Fruit fly (Drosophila melanogaster) Kc167 (cell line): ENCODE measurements around the gene CG3556.

Source experiments
- Myc ChIP-seq: fragments of >200 bp; optimal IDR thresholded peaks from 2 replicates; lab custom pipeline; 2017; ENCODE audit warnings: missing external identifiers
- Sin3A ChIP-seq: fragments of >200 bp; optimal IDR thresholded peaks from 2 replicates; lab custom pipeline; 2018; ENCODE audit warnings: missing external identifiers
- h ChIP-seq: fragments of >200 bp; optimal IDR thresholded peaks from 3 replicates; lab custom pipeline; 2018; ENCODE audit warnings: missing external identifiers
- insv ChIP-seq: fragments of >200 bp; optimal IDR thresholded peaks from 3 replicates; lab custom pipeline; 2018; ENCODE audit warnings: missing external identifiers
- psq ChIP-seq: fragments of >200 bp; optimal IDR thresholded peaks from 2 replicates; lab custom pipeline; 2017; ENCODE audit warnings: missing external identifiers
- ttk ChIP-seq: sonication (Bioruptor generic); optimal IDR thresholded peaks from 2 replicates; lab custom pipeline; 2017; ENCODE audit warnings: missing external identifiers

CG3556 gene

dm6 chrX:4542353-4542752 lies 12.3 kb downstream of the CG3556 start, which contains the start of gene CG3568:
CG3568 (plus strand) TSS chrX:4542630.
- TF ChIP-seq psq (lab: Kevin White, UChicago) (no peak), Sin3A (no peak), Myc (lab: Kevin White, UChicago) (no peak), h (lab: Kevin White, UChicago) (no peak), ttk (lab: Kevin White, UChicago) (no peak), insv (no peak)

dm6 chrX:4548611-4549120 lies 18.6 kb downstream of the CG3556 start, which contains the start of the genes Usf and CG15912:
Usf (minus strand) TSS chrX:4548794.
CG15912 (plus strand) TSS chrX:4549070.
- TF ChIP-seq h (lab: Kevin White, UChicago), result no peak
- no peak for TF ChIP-seq insv
- no peak for TF ChIP-seq Myc (lab: Kevin White, UChicago)
- TF ChIP-seq Sin3A, result no peak
- no peak for TF ChIP-seq ttk (lab: Kevin White, UChicago)
- TF ChIP-seq psq (lab: Kevin White, UChicago), result no peak

- no peak for TF ChIP-seq h (lab: Kevin White, UChicago)
- TF ChIP-seq psq (lab: Kevin White, UChicago), result no peak
- no peak for TF ChIP-seq Sin3A
- TF ChIP-seq Myc (lab: Kevin White, UChicago), result no peak
- no peak for TF ChIP-seq insv
- TF ChIP-seq ttk (lab: Kevin White, UChicago), result no peak
These were observed 21.7 kb downstream of the CG3556 start, which contains the start of the genes CG11436 and CG3527 for dm6 chrX:4551717-4552116. CG11436 (minus strand) TSS chrX:4551878. CG3527 (plus strand) TSS chrX:4551973.

- TF ChIP-seq insv, result no peak
- no peak for TF ChIP-seq psq (lab: Kevin White, UChicago)
- no peak for TF ChIP-seq Sin3A
- no peak for TF ChIP-seq Myc (lab: Kevin White, UChicago)
- TF ChIP-seq ttk (lab: Kevin White, UChicago), result no peak
These were observed 24.0 kb downstream of the CG3556 start, which contains the start of gene CG11444 for dm6 chrX:4553999-4554398. CG11444 (minus strand) TSS chrX:4554398.

dm6 chrX:4554718-4555117 lies 24.7 kb downstream of the CG3556 start:
- TF ChIP-seq ttk (lab: Kevin White, UChicago) (no peak), Sin3A (no peak), insv (no peak), Myc (lab: Kevin White, UChicago) (no peak), psq (lab: Kevin White, UChicago) (no peak), h (lab: Kevin White, UChicago) (no peak)

dm6 chrX:4555833-4556232 lies 25.8 kb downstream of the CG3556 start:
- no peak for TF ChIP-seq Sin3A
- no peak for TF ChIP-seq Myc (lab: Kevin White, UChicago)
- no peak for TF ChIP-seq ttk (lab: Kevin White, UChicago)
- TF ChIP-seq h (lab: Kevin White, UChicago), result no peak
- TF ChIP-seq insv, result no peak
- no peak for TF ChIP-seq psq (lab: Kevin White, UChicago)

- TF ChIP-seq Sin3A, result no peak
These were observed 27.7 kb downstream of the CG3556 start, which contains the start of gene CG3546 for dm6 chrX:4557772-4558171. CG3546 (plus strand) TSS chrX:4558072.

dm6 chrX:4560182-4560845 lies 30.3 kb downstream of the CG3556 start:
- TF ChIP-seq Sin3A, result no peak

- TF ChIP-seq Myc (lab: Kevin White, UChicago) (no peak), Sin3A (no peak), psq (lab: Kevin White, UChicago) (no peak), ttk (lab: Kevin White, UChicago) (no peak), insv (no peak), h (lab: Kevin White, UChicago) (no peak)
These were observed 33.9 kb downstream of the CG3556 start for dm6 chrX:4563980-4564379.

dm6 chrX:4564962-4565361 lies 34.9 kb downstream of the CG3556 start:
- no peak for TF ChIP-seq psq (lab: Kevin White, UChicago)
- TF ChIP-seq Myc (lab: Kevin White, UChicago), result no peak
- no peak for TF ChIP-seq ttk (lab: Kevin White, UChicago)
- no peak for TF ChIP-seq h (lab: Kevin White, UChicago)
- TF ChIP-seq insv, result no peak
- TF ChIP-seq Sin3A, result no peak

- TF ChIP-seq psq (lab: Kevin White, UChicago), result no peak
- no peak for TF ChIP-seq insv
- TF ChIP-seq Myc (lab: Kevin White, UChicago), result no peak
- TF ChIP-seq ttk (lab: Kevin White, UChicago), result no peak
- TF ChIP-seq h (lab: Kevin White, UChicago), result no peak
- TF ChIP-seq Sin3A, result no peak
These were observed 41.8 kb downstream of the CG3556 start, which contains the start of gene CG12684 for dm6 chrX:4571829-4572228. CG12684 (minus strand) TSS chrX:4571929.

- TF ChIP-seq ttk (lab: Kevin White, UChicago) (no peak), Myc (lab: Kevin White, UChicago) (no peak), h (lab: Kevin White, UChicago) (no peak), psq (lab: Kevin White, UChicago) (no peak), insv (no peak)
These were observed 43.9 kb downstream of the CG3556 start for dm6 chrX:4573971-4574370.

- TF ChIP-seq Sin3A (no peak), h (lab: Kevin White, UChicago) (no peak), Myc (lab: Kevin White, UChicago) (no peak), ttk (lab: Kevin White, UChicago) (no peak), psq (lab: Kevin White, UChicago) (no peak), insv (no peak)
These were observed 51.7 kb downstream of the CG3556 start for dm6 chrX:4581769-4582168.
